Worm (Caenorhabditis elegans): ENCODE measurements around the gene pes-1.

DNA sequence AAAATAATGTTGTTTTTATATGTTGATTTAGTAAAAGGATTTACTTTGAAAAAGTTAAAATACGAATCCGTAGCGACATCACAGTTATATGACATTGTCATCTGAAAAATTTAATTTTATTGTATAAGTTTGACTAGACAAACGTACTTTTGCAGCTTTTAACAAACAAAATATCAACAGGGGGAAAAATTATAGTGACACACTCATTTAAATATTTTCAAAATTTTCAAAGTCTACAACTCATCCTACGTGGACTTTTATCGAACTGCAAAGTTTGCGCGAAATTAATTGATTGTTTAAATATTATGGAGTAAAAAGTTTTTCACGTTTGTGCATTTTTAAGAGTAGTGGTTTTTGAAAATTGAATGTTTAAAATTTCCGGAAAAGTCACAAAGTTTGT is 23.1 kb downstream of the pes-1 start, which contains the start of gene C09B9.85:
- TF ChIP-seq nhr-76 (tag; optimal IDR thresholded peaks at IDR 0.05) (no peak), nhr-77 (tag; optimal IDR thresholded peaks at IDR 0.05) (no peak), pqm-1 (tag; optimal IDR thresholded peaks at IDR 0.05) (no peak), lsy-2 (tag; optimal IDR thresholded peaks at IDR 0.05) (no peak), egl-27 (tag; optimal IDR thresholded peaks at IDR 0.05) (no peak), T26A8.4 (GFP tag; IDR thresholded peaks at IDR 0.05) (no peak), D1046.2 (GFP tag; IDR thresholded peaks at IDR 0.05) (no peak), unc-130 (GFP tag; optimal IDR thresholded peaks at IDR 0.05) (no peak), ztf-11 (tag; optimal IDR thresholded peaks at IDR 0.05) (no peak), aha-1 (tag) (no peak), lir-3 (tag; optimal IDR thresholded peaks at IDR 0.05) (no peak), fos-1 (tag; optimal IDR thresholded peaks at IDR 0.05) (no peak)
